Fruit fly (Drosophila melanogaster): ENCODE results near the gene Ddr.

The Ddr gene

dm6 chr2L:6252258-6253004, 492 bp upstream of the Ddr start:
- TF ChIP-seq noc (tag; optimal IDR thresholded peaks at IDR 0.05): no peak

dm6 chr2L:6255488-6255887, 2.6 kb downstream of the Ddr start, which contains the start of gene AANATL2:
AANATL2 (plus strand) TSS chr2L:6255859.
- TF ChIP-seq noc (tag; optimal IDR thresholded peaks at IDR 0.05): no peak

- no peak for TF ChIP-seq noc (tag; optimal IDR thresholded peaks at IDR 0.05)
Measured at dm6 chr2L:6259629-6260028, 6.7 kb downstream of the Ddr start.

- TF ChIP-seq noc (tag; optimal IDR thresholded peaks at IDR 0.05): no peak
Measured at dm6 chr2L:6264390-6264789, 11.5 kb downstream of the Ddr start, which contains the start of gene CG13983. CG13983 (minus strand) TSS chr2L:6264490.

DNA sequence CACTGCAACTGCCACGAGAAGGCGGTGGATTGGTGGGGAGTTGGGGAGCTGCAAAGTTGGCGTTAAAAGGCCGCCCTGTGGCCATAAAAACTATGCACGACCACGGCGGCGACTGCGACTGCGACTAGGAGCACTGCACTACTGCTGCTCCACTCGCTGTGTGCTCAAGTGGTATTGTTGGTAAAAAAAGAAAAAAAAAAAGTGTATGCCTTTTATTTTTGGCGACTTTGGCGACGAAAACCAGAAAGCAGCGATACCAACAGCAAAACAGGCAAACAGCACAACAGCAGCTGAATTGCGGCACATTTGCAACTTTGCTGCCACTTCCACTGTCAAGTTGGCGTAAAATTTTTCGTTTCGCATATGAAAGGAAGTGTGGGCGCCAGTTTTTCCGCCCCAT, 18.5 kb downstream of the Ddr start:
- no peak for TF ChIP-seq noc (tag; optimal IDR thresholded peaks at IDR 0.05)

- TF ChIP-seq noc (tag; optimal IDR thresholded peaks at IDR 0.05): no peak
Measured at dm6 chr2L:6273963-6274834, 21.3 kb downstream of the Ddr start.

DNA sequence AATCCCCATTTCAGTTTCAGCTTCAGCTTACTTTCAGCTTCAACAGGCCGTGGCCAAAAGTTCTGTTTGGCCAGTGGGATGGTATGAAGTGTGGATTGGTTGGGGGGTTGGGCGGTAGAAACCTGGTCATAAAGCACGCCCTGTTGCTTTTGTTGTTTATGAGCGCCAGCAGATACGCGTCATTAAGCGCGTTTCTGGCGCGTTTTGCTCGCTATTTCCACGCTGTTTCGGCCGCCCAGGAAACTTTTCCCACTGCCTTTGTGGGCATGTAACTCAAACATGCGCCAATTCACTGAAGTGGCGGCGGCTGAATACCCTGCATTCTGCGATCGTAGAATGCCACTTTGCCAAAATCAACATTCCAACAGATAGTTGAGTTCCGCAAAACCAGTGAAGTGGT, 23.1 kb downstream of the Ddr start:
- no peak for TF ChIP-seq noc (tag; optimal IDR thresholded peaks at IDR 0.05)

- no peak for TF ChIP-seq noc (tag; optimal IDR thresholded peaks at IDR 0.05)
Measured at dm6 chr2L:6276815-6277214, 23.9 kb downstream of the Ddr start.

- TF ChIP-seq noc (tag; optimal IDR thresholded peaks at IDR 0.05): no peak
Measured at dm6 chr2L:6280328-6280727, 27.4 kb downstream of the Ddr start.

DNA sequence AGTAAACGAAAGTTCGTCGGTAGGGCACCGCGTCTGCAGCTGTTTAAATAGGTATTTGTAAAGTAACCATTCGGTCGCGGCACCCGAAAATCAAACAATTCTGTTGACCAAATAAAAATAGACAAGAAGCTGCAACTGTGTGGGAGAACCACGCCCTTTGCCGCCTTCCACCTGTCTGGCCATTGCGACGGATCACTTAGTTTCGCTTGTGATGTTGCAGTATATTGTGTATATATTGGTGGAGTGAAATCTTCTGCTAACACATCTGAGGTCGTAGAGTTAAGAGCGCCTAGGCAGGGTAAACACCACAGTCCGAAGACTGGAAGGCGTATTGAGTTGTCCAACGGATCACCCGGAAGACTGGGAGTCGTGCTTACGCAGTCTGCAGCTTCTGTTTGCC, 30.5 kb downstream of the Ddr start:
- TF ChIP-seq noc (tag; optimal IDR thresholded peaks at IDR 0.05): no peak

DNA sequence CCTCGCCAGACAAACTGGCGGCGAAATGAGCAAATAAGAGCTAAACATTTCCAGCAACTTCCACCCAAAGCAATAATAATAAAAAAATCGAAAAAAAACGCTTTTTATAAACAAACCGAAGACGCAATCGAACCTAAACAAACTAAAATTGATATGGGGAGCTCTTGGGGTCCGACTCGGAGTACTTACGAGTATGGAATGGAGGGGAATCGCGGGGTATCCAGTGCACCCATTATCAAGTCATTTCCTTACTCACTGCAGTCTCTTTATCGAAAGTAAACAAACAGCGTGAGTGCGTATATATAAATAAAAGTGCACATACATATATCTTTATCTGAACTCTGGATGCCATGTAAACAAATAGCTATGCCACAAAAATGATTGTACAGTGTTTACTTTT, 38.7 kb downstream of the Ddr start:
- no peak for TF ChIP-seq noc (tag; optimal IDR thresholded peaks at IDR 0.05)

- no peak for TF ChIP-seq noc (tag; optimal IDR thresholded peaks at IDR 0.05)
Measured at dm6 chr2L:6301616-6302015, 48.7 kb downstream of the Ddr start.

DNA sequence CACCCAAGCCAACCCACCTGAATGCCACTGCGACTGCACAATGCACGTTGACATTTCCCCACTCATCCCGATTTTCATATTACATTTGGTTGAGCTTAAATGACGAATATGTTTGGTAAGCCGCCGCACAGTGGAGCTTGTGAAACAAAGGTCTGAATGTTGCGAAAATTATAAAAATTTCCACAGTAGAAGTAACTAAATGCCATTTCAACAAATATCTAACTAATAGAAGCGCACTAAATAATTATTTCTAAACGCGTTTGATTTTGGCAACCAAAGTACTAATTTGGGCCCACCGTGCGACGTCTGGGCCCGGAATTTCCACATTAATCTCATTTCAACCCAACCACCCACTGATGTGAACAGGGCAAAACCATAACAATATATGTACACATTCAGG, 54.0 kb downstream of the Ddr start:
- no peak for TF ChIP-seq noc (tag; optimal IDR thresholded peaks at IDR 0.05)

dm6 chr2L:6308651-6309050, 55.7 kb downstream of the Ddr start, which contains the start of the genes CG43922 and CG13984:
CG43922 (minus strand) TSS chr2L:6308751.
CG13984 (plus strand) TSS chr2L:6308819.
- no peak for TF ChIP-seq noc (tag; optimal IDR thresholded peaks at IDR 0.05)

DNA sequence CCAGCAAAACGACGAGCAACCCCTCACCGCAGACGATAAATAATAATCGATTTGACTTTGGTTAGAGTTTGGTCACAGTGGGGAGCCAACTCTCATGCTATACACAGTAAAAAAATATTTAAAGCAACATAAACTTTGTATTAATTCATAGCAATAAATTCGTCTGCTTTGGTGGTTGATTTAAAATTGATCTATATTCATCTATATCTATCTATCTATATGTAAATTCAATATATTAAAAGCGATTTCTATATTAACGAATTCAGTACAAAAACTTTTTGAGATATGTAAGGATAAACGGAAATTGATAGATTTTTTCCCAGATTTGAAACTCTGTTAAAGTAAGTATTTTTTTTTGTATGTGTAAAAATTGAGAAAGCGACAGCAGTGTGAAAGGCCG, 57.0 kb downstream of the Ddr start:
- TF ChIP-seq noc (tag; optimal IDR thresholded peaks at IDR 0.05): no peak

DNA sequence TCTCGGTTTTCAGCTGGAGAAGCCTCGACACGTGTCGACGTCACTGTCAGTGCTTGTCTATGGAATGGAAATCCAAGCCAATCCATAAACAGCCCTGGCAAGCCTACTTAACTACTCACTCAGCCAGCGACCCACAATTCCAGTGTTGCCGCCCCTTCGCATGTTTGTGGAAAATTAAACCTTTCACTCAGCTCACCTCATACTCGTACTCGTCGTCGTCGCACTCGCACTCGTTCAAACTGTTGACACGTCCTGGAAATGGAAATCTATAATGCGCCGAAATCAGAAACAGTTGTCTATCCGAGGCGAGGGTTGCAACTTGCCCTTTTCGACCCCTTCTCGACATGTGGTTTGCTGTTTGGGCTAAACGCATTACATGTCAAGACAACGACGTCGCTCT, 66.1 kb downstream of the Ddr start:
- no peak for TF ChIP-seq noc (tag; optimal IDR thresholded peaks at IDR 0.05)

All from whole organism, larva.